Fruit fly (Drosophila melanogaster) whole organism, pupa: ENCODE results near the gene CG33722.

Experiments
- CG10348 ChIP-seq: fragments of 200-800 bp; sonication (Bioruptor generic); IDR thresholded peaks from 2 replicates; pipeline ENCODE4 v1.3.6; 2022; ENCODE audit warnings: missing biosample characterization, missing genetic modification characterization
- CG12605 ChIP-seq: fragments of 200-800 bp; sonication (Bioruptor generic); IDR thresholded peaks from 2 replicates; pipeline ENCODE4 v1.3.6; 2022; ENCODE audit warnings: missing biosample characterization, missing genetic modification characterization
- CG13204 ChIP-seq: fragments of 200-800 bp; sonication (Bioruptor generic); optimal IDR thresholded peaks from 2 replicates; lab custom pipeline; 2018; ENCODE audit warnings: missing biosample characterization, mild to moderate bottlenecking, missing genetic modification characterization, moderate library complexity
- CG14655 ChIP-seq: fragments of 200-800 bp; sonication (Bioruptor generic); optimal IDR thresholded peaks from 3 replicates; lab custom pipeline; 2017; ENCODE audit warnings: mild to moderate bottlenecking, missing biosample characterization, missing genetic modification reagents, missing genetic modification characterization
- CG15710 ChIP-seq: fragments of 200-800 bp; sonication (Bioruptor generic); optimal IDR thresholded peaks from 2 replicates; lab custom pipeline; 2018; ENCODE audit warnings: missing biosample characterization, mild to moderate bottlenecking, missing genetic modification characterization, moderate library complexity
- CG17806 ChIP-seq: fragments of 200-800 bp; sonication (Bioruptor generic); optimal IDR thresholded peaks from 2 replicates; lab custom pipeline; 2018; ENCODE audit warnings: missing biosample characterization, mild to moderate bottlenecking, missing genetic modification characterization, moderate library complexity
- CG32121 ChIP-seq: fragments of 200-800 bp; sonication (Bioruptor generic); IDR thresholded peaks from 2 replicates; pipeline ENCODE4 v1.3.6; 2022; ENCODE audit warnings: missing biosample characterization, missing genetic modification characterization
- CG34367 ChIP-seq: fragments of 200-800 bp; sonication (Bioruptor generic); optimal IDR thresholded peaks from 2 replicates; lab custom pipeline; 2018; ENCODE audit warnings: missing biosample characterization, mild to moderate bottlenecking, missing genetic modification characterization
- CG8159 ChIP-seq: fragments of 200-800 bp; sonication (Bioruptor generic); optimal IDR thresholded peaks from 3 replicates; lab custom pipeline; 2018; ENCODE audit warnings: missing biosample characterization, mild to moderate bottlenecking, missing genetic modification characterization, moderate library complexity
- CG8301 ChIP-seq: fragments of 200-800 bp; sonication (Bioruptor generic); optimal IDR thresholded peaks from 2 replicates; lab custom pipeline; 2018; ENCODE audit warnings: missing biosample characterization, mild to moderate bottlenecking, missing genetic modification characterization
- CG9948 ChIP-seq: fragments of 200-800 bp; sonication (Bioruptor generic); optimal IDR thresholded peaks from 2 replicates; lab custom pipeline; 2018; ENCODE audit warnings: missing biosample characterization, mild to moderate bottlenecking, missing genetic modification characterization, moderate library complexity
- D1 ChIP-seq: fragments of 200-800 bp; sonication (Bioruptor generic); optimal IDR thresholded peaks from 2 replicates; lab custom pipeline; 2018; ENCODE audit warnings: missing biosample characterization, mild to moderate bottlenecking, missing genetic modification characterization, moderate library complexity
- EcR ChIP-seq: fragments of 200-800 bp; sonication (Bioruptor generic); optimal IDR thresholded peaks from 3 replicates; lab custom pipeline; 2019; ENCODE audit warnings: missing biosample characterization, missing genetic modification characterization, mild to moderate bottlenecking, moderate library complexity, missing genetic modification reagents
- Ets98B ChIP-seq: fragments of 200-800 bp; sonication (Bioruptor generic); IDR thresholded peaks from 2 replicates; pipeline ENCODE4 v1.3.6; 2022; ENCODE audit warnings: missing biosample characterization, missing genetic modification characterization
- Pif1A ChIP-seq: fragments of 200-800 bp; sonication (Bioruptor generic); optimal IDR thresholded peaks from 3 replicates; lab custom pipeline; 2016; ENCODE audit warnings: missing biosample characterization, missing genetic modification characterization
- Pif1B ChIP-seq: fragments of 200-800 bp; sonication (Bioruptor generic); optimal IDR thresholded peaks from 3 replicates; lab custom pipeline; 2016; ENCODE audit warnings: missing biosample characterization, missing genetic modification characterization
- Snoo ChIP-seq: fragments of 200-800 bp; sonication (Bioruptor generic); optimal IDR thresholded peaks from 3 replicates; lab custom pipeline; 2017; ENCODE audit warnings: missing biosample characterization, mild to moderate bottlenecking, missing genetic modification characterization, inconsistent platforms
- fd96Ca ChIP-seq: fragments of 200-800 bp; sonication (Bioruptor generic); IDR thresholded peaks from 3 replicates; pipeline ENCODE4 v1.3.6; 2022; ENCODE audit warnings: missing biosample characterization, missing genetic modification characterization
- gl ChIP-seq: fragments of 200-800 bp; sonication (Bioruptor generic); optimal IDR thresholded peaks from 2 replicates; lab custom pipeline; 2018; ENCODE audit warnings: missing biosample characterization, mild to moderate bottlenecking, missing genetic modification characterization
- rn ChIP-seq: fragments of 200-800 bp; sonication (Bioruptor generic); IDR thresholded peaks from 2 replicates; pipeline ENCODE4 v1.3.6; 2022; ENCODE audit warnings: missing biosample characterization, missing genetic modification characterization

CG33722 gene

dm6 chr3R:8269740-8270139 lies 25.9 kb downstream of the CG33722 start, which contains the start of gene CG9630:
Gene CG9630, minus strand, starts transcription at chr3R:8269896.
- no peak for TF ChIP-seq rn
- no peak for TF ChIP-seq CG12605 (GFP tag; lab: Robert Waterston, UW)
- no peak for TF ChIP-seq CG17806 (tag; lab: Kevin White, UChicago)
- no peak for TF ChIP-seq Pif1B
- no peak for TF ChIP-seq CG8301 (tag; lab: Kevin White, UChicago)
- no peak for TF ChIP-seq CG10348 (GFP tag; lab: Robert Waterston, UW)
- TF ChIP-seq D1 (tag; lab: Kevin White, UChicago): no peak
- no peak for TF ChIP-seq CG8159
- TF ChIP-seq CG32121 (GFP tag; lab: Robert Waterston, UW): no peak
- TF ChIP-seq Ets98B: no peak
- TF ChIP-seq fd96Ca: no peak
- TF ChIP-seq Snoo (tag; lab: Kevin White, UChicago): no peak
- no peak for TF ChIP-seq CG15710
- TF ChIP-seq CG34367 (tag; lab: Kevin White, UChicago): no peak
- TF ChIP-seq EcR (GFP tag; lab: Kevin White, UChicago): no peak
- TF ChIP-seq CG13204: no peak

dm6 chr3R:8272573-8273165 lies 28.8 kb downstream of the CG33722 start:
- TF ChIP-seq Snoo (tag; lab: Kevin White, UChicago) (peak; percentile 56), CG34367 (tag; lab: Kevin White, UChicago) (no peak)

DNA sequence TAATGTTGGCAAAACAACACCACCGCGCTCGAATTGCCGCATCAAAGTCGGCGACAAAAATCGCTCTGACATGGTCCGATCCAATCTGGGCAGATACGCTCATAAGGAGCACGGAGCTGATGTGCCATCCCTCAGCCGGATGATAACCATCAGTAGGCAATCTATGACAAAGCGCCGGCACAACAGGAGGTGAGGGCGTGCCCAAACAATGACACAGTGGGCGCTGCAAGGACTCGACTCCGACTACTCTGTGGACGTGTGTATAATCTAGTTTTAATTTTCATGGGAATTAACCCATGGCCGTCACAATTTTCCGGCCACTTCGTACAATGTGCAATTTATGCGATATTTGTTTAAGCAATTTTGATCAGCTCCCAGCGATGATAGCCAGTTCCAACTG lies 31.2 kb downstream of the CG33722 start:
- no peak for TF ChIP-seq CG32121 (GFP tag; lab: Robert Waterston, UW)
- TF ChIP-seq fd96Ca: no peak
- TF ChIP-seq CG13204: no peak
- no peak for TF ChIP-seq D1 (tag; lab: Kevin White, UChicago)
- no peak for TF ChIP-seq Ets98B
- TF ChIP-seq rn: no peak
- TF ChIP-seq CG34367 (tag; lab: Kevin White, UChicago): no peak
- no peak for TF ChIP-seq EcR (GFP tag; lab: Kevin White, UChicago)
- no peak for TF ChIP-seq CG17806 (tag; lab: Kevin White, UChicago)
- TF ChIP-seq, all 21 proteins: peak for 0

DNA sequence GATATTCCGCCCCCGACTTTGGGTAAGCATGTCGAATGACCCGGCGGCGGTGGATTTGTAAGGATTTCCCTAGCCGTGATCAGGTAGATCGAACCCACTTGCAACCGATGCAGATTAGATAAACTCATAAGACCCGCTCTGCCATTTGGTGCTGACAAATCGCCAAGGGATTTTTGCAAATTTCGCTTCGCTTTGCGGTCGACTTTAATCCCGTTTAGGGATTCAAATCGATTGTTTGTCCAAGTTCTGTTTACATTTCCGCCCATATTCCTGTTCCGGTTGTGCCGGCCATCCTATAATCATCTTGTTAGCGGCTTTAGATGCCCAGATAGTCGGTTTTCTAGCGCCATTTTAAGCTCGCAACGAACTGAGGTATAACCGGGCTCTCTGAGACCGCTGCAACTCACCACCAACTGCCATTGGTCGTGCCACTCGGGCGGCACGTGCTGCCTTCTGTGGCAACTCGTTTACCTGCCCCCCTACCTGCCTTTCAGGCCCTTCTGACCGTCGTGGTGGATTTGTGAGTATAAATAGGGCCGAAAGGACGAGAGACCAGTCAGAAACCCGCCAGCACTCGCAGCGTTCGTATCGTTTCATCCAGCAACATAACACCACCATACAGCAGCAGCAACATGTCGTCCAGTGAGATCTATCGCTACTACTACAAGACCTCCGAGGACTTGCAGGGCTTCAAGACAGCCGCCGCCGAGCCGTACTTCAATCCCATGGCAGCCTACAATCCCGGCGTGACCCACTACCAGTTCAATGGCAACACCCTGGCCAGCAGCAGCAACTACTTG lies 33.8 kb downstream of the CG33722 start, which contains the start of gene ato:
ato (plus strand) TSS at position 559 of the 800 bp plus-strand sequence.
- TF ChIP-seq CG13204: peak; percentile 18
- TF ChIP-seq CG17806 (tag; lab: Kevin White, UChicago): no peak

- no peak for TF ChIP-seq CG34367 (tag; lab: Kevin White, UChicago)
- TF ChIP-seq CG15710: no peak
- TF ChIP-seq CG17806 (tag; lab: Kevin White, UChicago): no peak
- no peak for TF ChIP-seq Pif1B
- no peak for TF ChIP-seq CG14655 (GFP tag; lab: Kevin White, UChicago)
- no peak for TF ChIP-seq CG8301 (tag; lab: Kevin White, UChicago)
- no peak for TF ChIP-seq Snoo (tag; lab: Kevin White, UChicago)
- TF ChIP-seq EcR (GFP tag; lab: Kevin White, UChicago): no peak
- TF ChIP-seq Ets98B: no peak
- no peak for TF ChIP-seq CG8159
- TF ChIP-seq, all 21 proteins: peak for 0
Observed at dm6 chr3R:8279970-8280369, 36.1 kb downstream of the CG33722 start.

DNA sequence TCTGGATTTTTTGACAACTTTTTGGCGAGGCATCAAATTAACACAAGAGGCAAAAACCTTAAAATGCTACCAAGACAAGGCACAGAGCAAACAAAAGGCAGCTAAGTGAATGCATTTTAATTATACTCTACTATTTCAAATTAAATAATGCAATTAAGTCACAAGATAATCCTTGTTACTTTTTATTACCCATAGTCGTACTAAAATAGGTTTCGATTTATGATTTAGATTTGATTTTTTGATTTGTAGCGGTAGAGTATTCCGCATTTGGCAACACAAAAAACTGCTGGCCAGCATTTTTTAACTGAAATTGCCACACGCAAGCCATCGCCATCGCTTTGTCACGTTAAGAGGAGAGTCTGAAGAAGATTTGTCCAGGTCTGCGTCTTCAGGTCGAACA lies 38.9 kb downstream of the CG33722 start:
- no peak for TF ChIP-seq CG9948
- peak; percentile 13 for TF ChIP-seq Snoo (tag; lab: Kevin White, UChicago)
- TF ChIP-seq, all 21 proteins: peak for 1

DNA sequence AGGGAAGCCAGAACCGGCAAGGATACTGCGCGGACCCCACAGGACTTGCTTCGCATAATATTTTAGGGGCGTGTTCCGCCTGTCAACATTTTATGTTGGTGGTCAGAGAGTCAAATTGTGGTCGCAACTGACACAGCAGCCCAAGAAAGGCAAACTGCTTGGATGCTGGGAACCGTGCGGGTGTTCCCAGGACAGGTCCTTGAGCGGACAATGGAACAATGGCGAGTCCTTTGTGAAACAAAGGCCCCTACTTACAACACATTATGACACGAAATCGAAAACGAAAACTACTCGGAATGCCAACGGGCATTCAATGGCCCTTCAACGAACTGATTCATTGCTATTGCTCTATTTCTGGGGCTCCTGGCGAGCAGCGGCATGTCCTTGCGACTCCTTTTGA lies 40.4 kb downstream of the CG33722 start:
- TF ChIP-seq CG14655 (GFP tag; lab: Kevin White, UChicago) (no peak), CG32121 (GFP tag; lab: Robert Waterston, UW) (no peak), Pif1B (no peak), gl (tag; lab: Kevin White, UChicago) (no peak), D1 (tag; lab: Kevin White, UChicago) (no peak), EcR (GFP tag; lab: Kevin White, UChicago) (no peak), Pif1A (GFP tag; lab: Kevin White, UChicago) (no peak)
